Fruit fly (Drosophila melanogaster) whole organism, embryonic: ENCODE measurements around the gene CG15449.

Experiments used
- Blimp-1 ChIP-seq: fragments of 200-800 bp; sonication (Bioruptor generic); optimal IDR thresholded peaks from 3 replicates; lab custom pipeline; 2018; ENCODE audit warnings: missing biosample characterization, missing genetic modification characterization, mild to moderate bottlenecking, moderate library complexity, missing genetic modification reagents
- CG1024 ChIP-seq: fragments of 200-800 bp; sonication (Bioruptor generic); IDR thresholded peaks from 2 replicates; pipeline ENCODE4 v1.3.6; 2022; ENCODE audit warnings: missing biosample characterization, missing genetic modification characterization
- CG10267 ChIP-seq: fragments of 200-800 bp; sonication (Bioruptor generic); optimal IDR thresholded peaks from 2 replicates; lab custom pipeline; 2018; ENCODE audit warnings: missing biosample characterization, mild to moderate bottlenecking, missing genetic modification characterization, moderate library complexity
- CG10565 ChIP-seq: fragments of 200-800 bp; sonication (Bioruptor generic); optimal IDR thresholded peaks from 3 replicates; lab custom pipeline; 2016; ENCODE audit warnings: missing biosample characterization, mild to moderate bottlenecking, missing genetic modification characterization
- CG11723 ChIP-seq: fragments of 200-800 bp; sonication (Bioruptor generic); optimal IDR thresholded peaks from 2 replicates; lab custom pipeline; 2017; ENCODE audit warnings: missing biosample characterization, mild to moderate bottlenecking, missing genetic modification characterization
- CG12391 ChIP-seq: fragments of 200-800 bp; sonication (Bioruptor generic); optimal IDR thresholded peaks from 3 replicates; lab custom pipeline; 2018; ENCODE audit warnings: missing biosample characterization, mild to moderate bottlenecking, missing genetic modification characterization, moderate library complexity
- CG15011 ChIP-seq: fragments of 200-800 bp; sonication (Bioruptor generic); optimal IDR thresholded peaks from 3 replicates; lab custom pipeline; 2018; ENCODE audit warnings: missing biosample characterization, mild to moderate bottlenecking, missing genetic modification characterization
- CG1792 ChIP-seq: fragments of 200-800 bp; sonication (Bioruptor generic); optimal IDR thresholded peaks from 2 replicates; lab custom pipeline; 2016; ENCODE audit warnings: missing biosample characterization, missing genetic modification characterization
- CG18011 ChIP-seq: fragments of 200-800 bp; sonication (Bioruptor generic); optimal IDR thresholded peaks from 2 replicates; lab custom pipeline; 2017; ENCODE audit warnings: missing biosample characterization, missing genetic modification characterization, mild to moderate bottlenecking, moderate library complexity, missing genotype
- CG18619 ChIP-seq: fragments of 200-800 bp; sonication (Bioruptor generic); optimal IDR thresholded peaks from 3 replicates; lab custom pipeline; 2017; ENCODE audit warnings: missing biosample characterization, mild to moderate bottlenecking, missing genetic modification characterization
- CG2116 ChIP-seq: fragments of 200-800 bp; sonication (Bioruptor generic); optimal IDR thresholded peaks from 3 replicates; lab custom pipeline; 2018; ENCODE audit warnings: missing biosample characterization, mild to moderate bottlenecking, missing genetic modification characterization
- CG2199 ChIP-seq: fragments of 200-800 bp; sonication (Bioruptor generic); IDR thresholded peaks from 3 replicates; pipeline ENCODE4 v1.3.6; 2022; ENCODE audit warnings: missing biosample characterization, missing genetic modification characterization
- CG34224 ChIP-seq: fragments of 200-800 bp; sonication (Bioruptor generic); IDR thresholded peaks from 3 replicates; pipeline ENCODE4 v1.3.6; 2022; ENCODE audit warnings: missing biosample characterization, missing genetic modification characterization; ENCODE audit not compliant: partially characterized antibody
- CG34422 ChIP-seq: fragments of 200-800 bp; sonication (Bioruptor generic); IDR thresholded peaks from 3 replicates; pipeline ENCODE4 v1.3.6; 2022; ENCODE audit warnings: missing biosample characterization, missing genetic modification characterization
- CG6654 ChIP-seq: fragments of 200-800 bp; sonication (Bioruptor generic); optimal IDR thresholded peaks from 2 replicates; lab custom pipeline; 2017; ENCODE audit warnings: missing biosample characterization, mild to moderate bottlenecking, missing genetic modification characterization
- CG6813 ChIP-seq: fragments of 200-800 bp; sonication (Bioruptor generic); optimal IDR thresholded peaks from 2 replicates; lab custom pipeline; 2017; ENCODE audit warnings: missing biosample characterization, missing genetic modification characterization, mild to moderate bottlenecking, moderate library complexity, missing genetic modification reagents
- CG8281 ChIP-seq: fragments of 200-800 bp; sonication (Bioruptor generic); optimal IDR thresholded peaks from 2 replicates; lab custom pipeline; 2018; ENCODE audit warnings: missing biosample characterization, mild to moderate bottlenecking, missing genetic modification characterization, moderate library complexity
- CG8359 ChIP-seq: fragments of 200-800 bp; sonication (Bioruptor generic); optimal IDR thresholded peaks from 2 replicates; lab custom pipeline; 2017; ENCODE audit warnings: missing biosample characterization, mild to moderate bottlenecking, missing genetic modification characterization, borderline replicate concordance
- CG8765 ChIP-seq: fragments of 200-800 bp; sonication (Bioruptor generic); IDR thresholded peaks from 2 replicates; pipeline ENCODE4 v1.3.6; 2022; ENCODE audit warnings: missing biosample characterization, missing genetic modification characterization
- Dbx ChIP-seq: fragments of 200-800 bp; sonication (Bioruptor generic); IDR thresholded peaks from 3 replicates; pipeline ENCODE4 v1.3.6; 2022; ENCODE audit warnings: missing biosample characterization, missing genetic modification characterization
- HLH4C ChIP-seq: fragments of 200-800 bp; sonication (Bioruptor generic); IDR thresholded peaks from 3 replicates; pipeline ENCODE4 v1.3.6; 2022; ENCODE audit warnings: missing biosample characterization, missing genetic modification characterization; ENCODE audit not compliant: partially characterized antibody
- HLH54F ChIP-seq: fragments of 200-800 bp; sonication (Bioruptor generic); optimal IDR thresholded peaks from 3 replicates; lab custom pipeline; 2016; ENCODE audit warnings: missing biosample characterization, missing genetic modification characterization
- HLHmδ ChIP-seq: fragments of 200-800 bp; sonication (Bioruptor generic); optimal IDR thresholded peaks from 2 replicates; lab custom pipeline; 2018; ENCODE audit warnings: missing biosample characterization, mild to moderate bottlenecking, missing genetic modification characterization, moderate library complexity
- Jarid2 ChIP-seq: fragments of 200-800 bp; sonication (Bioruptor generic); optimal IDR thresholded peaks from 3 replicates; lab custom pipeline; 2017; ENCODE audit warnings: mild to moderate bottlenecking, missing biosample characterization, missing genetic modification reagents, missing genetic modification characterization
- MESR4 ChIP-seq: fragments of 200-800 bp; sonication (Bioruptor generic); optimal IDR thresholded peaks from 2 replicates; lab custom pipeline; 2018; ENCODE audit warnings: missing biosample characterization, mild to moderate bottlenecking, missing genetic modification characterization, moderate library complexity
- NK7.1 ChIP-seq: fragments of 200-800 bp; sonication (Bioruptor generic); optimal IDR thresholded peaks from 3 replicates; lab custom pipeline; 2016; ENCODE audit warnings: missing biosample characterization, missing genetic modification characterization
- PHDP ChIP-seq: fragments of 200-800 bp; sonication (Bioruptor generic); optimal IDR thresholded peaks from 3 replicates; lab custom pipeline; 2018; ENCODE audit warnings: missing biosample characterization, mild to moderate bottlenecking, missing genetic modification characterization, moderate library complexity
- Rfx ChIP-seq: fragments of 200-800 bp; sonication (Bioruptor generic); IDR thresholded peaks from 2 replicates; pipeline ENCODE4 v1.3.6; 2022; ENCODE audit warnings: missing biosample characterization, missing genetic modification characterization
- Trl ChIP-seq, 3 experiments: fragments of >200 bp in 2 of 3; fragments of 200-800 bp in 1 of 3; sonication (Bioruptor generic) in 1 of 3; optimal IDR thresholded peaks; 2 replicates in 1 of 3; 3 replicates in 2 of 3; lab custom pipeline; 2016 to 2017; ENCODE audit warnings: missing biosample characterization in 1 of 3, missing genetic modification characterization in 1 of 3
- br ChIP-seq: fragments of >200 bp; optimal IDR thresholded peaks from 2 replicates; lab custom pipeline; 2017
- btn ChIP-seq: fragments of 200-800 bp; sonication (Bioruptor generic); optimal IDR thresholded peaks from 2 replicates; lab custom pipeline; 2016; ENCODE audit warnings: missing biosample characterization, missing genetic modification characterization
- cg ChIP-seq: fragments of 200-800 bp; sonication (Bioruptor generic); optimal IDR thresholded peaks from 3 replicates; lab custom pipeline; 2019; ENCODE audit warnings: missing biosample characterization, mild to moderate bottlenecking, missing genetic modification characterization, moderate library complexity
- da ChIP-seq: fragments of 200-800 bp; sonication (Bioruptor generic); optimal IDR thresholded peaks from 2 replicates; lab custom pipeline; 2016; ENCODE audit warnings: missing biosample characterization, missing genetic modification characterization
- en ChIP-seq: fragments of 200-800 bp; sonication (Bioruptor generic); optimal IDR thresholded peaks from 2 replicates; lab custom pipeline; 2016; ENCODE audit warnings: missing biosample characterization, missing genetic modification characterization
- fu2 ChIP-seq: fragments of 200-800 bp; sonication (Bioruptor generic); optimal IDR thresholded peaks from 2 replicates; lab custom pipeline; 2016; ENCODE audit warnings: missing biosample characterization, missing genetic modification characterization
- grn ChIP-seq: fragments of 200-800 bp; sonication (Bioruptor generic); optimal IDR thresholded peaks from 3 replicates; lab custom pipeline; 2017; ENCODE audit warnings: missing biosample characterization, missing genetic modification characterization
- gsb-n ChIP-seq: fragments of 200-800 bp; sonication (Bioruptor generic); optimal IDR thresholded peaks from 3 replicates; lab custom pipeline; 2018; ENCODE audit warnings: missing biosample characterization, mild to moderate bottlenecking, missing genetic modification characterization
- hkb ChIP-seq, 2 experiments: fragments of 200-800 bp in 1 of 2; fragments of >200 bp in 1 of 2; sonication (Bioruptor generic) in 1 of 2; IDR thresholded peaks in 1 of 2; optimal IDR thresholded peaks in 1 of 2; 2 replicates each; pipeline versions ENCODE4 v1.3.6 to Lab custom; 2017 to 2022; ENCODE audit warnings: missing biosample characterization in 1 of 2, missing genetic modification characterization in 1 of 2
- jing ChIP-seq: fragments of 200-800 bp; sonication (Bioruptor generic); optimal IDR thresholded peaks from 2 replicates; lab custom pipeline; 2018; ENCODE audit warnings: missing biosample characterization, mild to moderate bottlenecking, missing genetic modification characterization
- nau ChIP-seq: fragments of 200-800 bp; sonication (Bioruptor generic); optimal IDR thresholded peaks from 3 replicates; lab custom pipeline; 2017; ENCODE audit warnings: missing biosample characterization, mild to moderate bottlenecking, missing genetic modification characterization, missing genetic modification reagents
- nerfin-1 ChIP-seq: fragments of 200-800 bp; sonication (Bioruptor generic); optimal IDR thresholded peaks from 3 replicates; lab custom pipeline; 2019; ENCODE audit warnings: missing biosample characterization, mild to moderate bottlenecking, missing genetic modification characterization, moderate library complexity
- odd ChIP-seq: fragments of 200-800 bp; sonication (Bioruptor generic); optimal IDR thresholded peaks from 2 replicates; lab custom pipeline; 2017; ENCODE audit warnings: missing biosample characterization, mild to moderate bottlenecking, missing genetic modification characterization
- pho ChIP-seq: fragments of 200-800 bp; sonication (Bioruptor generic); optimal IDR thresholded peaks from 2 replicates; lab custom pipeline; 2016; ENCODE audit warnings: missing biosample characterization, missing genetic modification characterization
- pzg ChIP-seq: fragments of 200-800 bp; sonication (Bioruptor generic); optimal IDR thresholded peaks from 3 replicates; lab custom pipeline; 2018; ENCODE audit warnings: missing biosample characterization, mild to moderate bottlenecking, missing genetic modification characterization, moderate library complexity
- sens-2 ChIP-seq: fragments of 200-800 bp; sonication (Bioruptor generic); IDR thresholded peaks from 2 replicates; pipeline ENCODE4 v1.3.6; 2022; ENCODE audit warnings: missing biosample characterization, missing genetic modification characterization
- sna ChIP-seq: fragments of 200-800 bp; sonication (Bioruptor generic); IDR thresholded peaks from 2 replicates; pipeline ENCODE4 v1.3.6; 2022; ENCODE audit warnings: missing biosample characterization, missing genetic modification characterization; ENCODE audit not compliant: partially characterized antibody
- stc ChIP-seq: fragments of 200-800 bp; sonication (Bioruptor generic); IDR thresholded peaks from 2 replicates; pipeline ENCODE4 v1.3.6; 2022; ENCODE audit warnings: missing biosample characterization, missing genetic modification characterization
- vfl ChIP-seq: fragments of 200-800 bp; sonication (Bioruptor generic); optimal IDR thresholded peaks from 2 replicates; lab custom pipeline; 2016; ENCODE audit warnings: missing biosample characterization, missing genetic modification characterization
- zfh2 ChIP-seq: fragments of 200-800 bp; sonication (Bioruptor generic); optimal IDR thresholded peaks from 2 replicates; lab custom pipeline; 2016; ENCODE audit warnings: missing biosample characterization, missing genetic modification characterization

Gene CG15449

dm6 chrX:21058991-21059390 lies 18.6 kb upstream of the CG15449 start (continued):
- TF ChIP-seq CG8359 (GFP tag; lab: Kevin White, UChicago) (peak; percentile 77), CG6654 (GFP tag; lab: Kevin White, UChicago) (peak; percentile 78), CG2116 (GFP tag; lab: Kevin White, UChicago) (peak; percentile 53), Blimp-1 (GFP tag; lab: Kevin White, UChicago) (peak; percentile 88), odd (GFP tag; lab: Kevin White, UChicago) (peak; percentile 89), pho (peak; percentile 79), grn (GFP tag; lab: Kevin White, UChicago) (peak; percentile 58), stc (GFP tag; lab: Robert Waterston, UW) (peak; percentile 89), nau (GFP tag; lab: Kevin White, UChicago) (peak; percentile 71), CG8765 (GFP tag; lab: Robert Waterston, UW) (no peak), CG18619 (GFP tag; lab: Kevin White, UChicago) (peak; percentile 86), HLHmδ (GFP tag; lab: Kevin White, UChicago) (no peak), Rfx (peak; percentile 81), cg (no peak), CG34224 (GFP tag; lab: Robert Waterston, UW) (no peak), CG18011 (GFP tag; lab: Kevin White, UChicago) (peak; percentile 67), HLH54F (peak; percentile 81), br (lab: Kevin White, UChicago) (no peak), nerfin-1 (tag; lab: Kevin White, UChicago) (peak; percentile 87), fu2 (GFP tag; lab: Kevin White, UChicago) (peak; percentile 88), HLH4C (GFP tag; lab: Robert Waterston, UW) (no peak), sens-2 (GFP tag; lab: Robert Waterston, UW) (0 out of 2 replicates have a peak, but pooled peaks have one; percentile 45), CG2199 (GFP tag; lab: Robert Waterston, UW) (0 out of 3 replicates have a peak, but pooled peaks have one; percentile 43), CG8281 (peak; percentile 83), Dbx (GFP tag; lab: Robert Waterston, UW) (0 out of 3 replicates have a peak, but pooled peaks have one; percentile 42), en (GFP tag; lab: Kevin White, UChicago) (peak; percentile 84), hkb (optimal IDR thresholded peaks at IDR 0.05; lab: Kevin White, UChicago) (no peak), hkb (GFP tag; IDR thresholded peaks at IDR 0.05; lab: Robert Waterston, UW) (peak; percentile 89), vfl (GFP tag; lab: Kevin White, UChicago) (peak; percentile 60), pzg (GFP tag; lab: Kevin White, UChicago) (no peak), CG34422 (GFP tag; lab: Robert Waterston, UW) (peak; percentile 88), Trl (optimal IDR thresholded peaks at IDR 0.05; lab: Kevin White, UChicago) (no peak), Trl (GFP tag; optimal IDR thresholded peaks at IDR 0.05; lab: Kevin White, UChicago) (peak; percentile 84), da (GFP tag; lab: Kevin White, UChicago) (peak; percentile 73), CG10565 (GFP tag; lab: Kevin White, UChicago) (peak; percentile 43), CG1792 (GFP tag; lab: Kevin White, UChicago) (peak; percentile 78), sna (GFP tag; lab: Robert Waterston, UW) (no peak), Jarid2 (peak; percentile 49), NK7.1 (GFP tag; lab: Kevin White, UChicago) (peak; percentile 86), MESR4 (GFP tag; lab: Kevin White, UChicago) (peak; percentile 34), CG1024 (GFP tag; lab: Robert Waterston, UW) (peak; percentile 76), gsb-n (peak; percentile 90), PHDP (tag; lab: Kevin White, UChicago) (peak; percentile 93), CG15011 (peak; percentile 56), CG12391 (tag; lab: Kevin White, UChicago) (peak; percentile 93), CG10267 (tag; lab: Kevin White, UChicago) (peak; percentile 81), CG11723 (GFP tag; lab: Kevin White, UChicago) (peak; percentile 87), CG6813 (GFP tag; lab: Kevin White, UChicago) (peak; percentile 86), jing (GFP tag; lab: Kevin White, UChicago) (peak; percentile 91), btn (GFP tag; lab: Kevin White, UChicago) (peak; percentile 88), zfh2 (GFP tag; lab: Kevin White, UChicago) (peak; percentile 82)
